Worm (Caenorhabditis elegans) whole organism, L4/young adult: ENCODE data around the gene C26F1.3.

ENCODE experiments used
- W03F9.2 ChIP-seq: fragments of 150-350 bp; optimal IDR thresholded peaks from 2 replicates; lab custom pipeline; 2014; ENCODE audit warnings: missing biosample characterization, missing genetic modification characterization
- him-1 ChIP-seq: sonication (generic microtip); optimal IDR thresholded peaks from 2 replicates; lab custom pipeline; 2016; ENCODE audit warnings: missing genotype, missing genetic modification reagents, missing genetic modification characterization, missing compliant biosample characterization

DNA sequence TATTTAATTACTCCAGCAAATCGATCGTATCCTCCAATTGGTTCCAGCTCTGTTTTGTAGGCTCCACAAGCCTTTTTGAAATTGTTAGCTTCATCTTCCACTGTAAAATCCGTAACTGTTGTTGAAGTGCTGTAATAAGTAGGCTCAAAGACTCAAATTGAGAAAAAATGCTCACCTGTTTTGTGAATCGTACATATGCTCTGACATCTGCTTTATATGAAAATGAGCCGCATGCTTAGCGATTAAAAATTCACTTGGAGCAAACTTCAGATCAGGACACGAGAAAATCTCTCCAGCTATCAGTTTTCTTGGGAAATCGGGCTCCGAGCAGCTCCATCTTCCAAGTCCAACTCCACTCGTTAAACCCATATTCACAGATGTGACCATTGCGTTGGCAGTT lies 31.3 kb downstream of the C26F1.3 start:
- TF ChIP-seq W03F9.2 (tag; lab: Kevin White, UChicago) (no peak), him-1 (tag; lab: Kevin White, UChicago) (no peak)
